Worm (Caenorhabditis elegans) whole organism, late embryonic: ENCODE data around the gene mpst-3.

Experiments
- F13H6.1 ChIP-seq: sonication (generic microtip); optimal IDR thresholded peaks from 2 replicates; lab custom pipeline; 2016; ENCODE audit warnings: missing genetic modification characterization, missing compliant biosample characterization
- ceh-6 ChIP-seq: fragments of 200-800 bp; sonication (Bioruptor generic); optimal IDR thresholded peaks from 2 replicates; lab custom pipeline; 2018; ENCODE audit warnings: mild to moderate bottlenecking, missing genetic modification characterization, missing compliant biosample characterization
- ceh-9 ChIP-seq: sonication (generic microtip); optimal IDR thresholded peaks from 2 replicates; lab custom pipeline; 2016; ENCODE audit warnings: mild to moderate bottlenecking, missing genetic modification characterization, inconsistent platforms, missing compliant biosample characterization
- fkh-10 ChIP-seq: fragments of 150-350 bp; optimal IDR thresholded peaks from 2 replicates; lab custom pipeline; 2014; ENCODE audit warnings: missing biosample characterization, missing genetic modification reagents, missing genetic modification characterization
- lin-11 ChIP-seq: fragments of 200-800 bp; sonication (Bioruptor generic); optimal IDR thresholded peaks from 2 replicates; lab custom pipeline; 2018; ENCODE audit warnings: mild to moderate bottlenecking, missing genetic modification characterization, missing compliant biosample characterization
- sdc-2 ChIP-seq: sonication (generic microtip); optimal IDR thresholded peaks from 2 replicates; lab custom pipeline; 2016; ENCODE audit warnings: missing genotype, missing genetic modification characterization, missing compliant biosample characterization
- tbx-2 ChIP-seq: sonication (generic microtip); optimal IDR thresholded peaks from 2 replicates; lab custom pipeline; 2016; ENCODE audit warnings: missing genetic modification characterization, missing compliant biosample characterization

ce11 chrV:14848510-14849206 lies 46.8 kb upstream of the mpst-3 start:
- no peak for TF ChIP-seq fkh-10 (GFP tag; lab: Kevin White, UChicago)
- TF ChIP-seq ceh-6 (GFP tag; lab: Kevin White, UChicago) = no peak
- TF ChIP-seq sdc-2 (tag; lab: Kevin White, UChicago) = no peak
- TF ChIP-seq lin-11 (tag; lab: Kevin White, UChicago) = no peak
- TF ChIP-seq tbx-2 (tag; lab: Kevin White, UChicago) = no peak
- no peak for TF ChIP-seq ceh-9 (tag; lab: Kevin White, UChicago)
- TF ChIP-seq F13H6.1 (tag; lab: Kevin White, UChicago) = no peak
